Worm (Caenorhabditis elegans): Measurements from ENCODE around the gene F19B2.5.

DNA sequence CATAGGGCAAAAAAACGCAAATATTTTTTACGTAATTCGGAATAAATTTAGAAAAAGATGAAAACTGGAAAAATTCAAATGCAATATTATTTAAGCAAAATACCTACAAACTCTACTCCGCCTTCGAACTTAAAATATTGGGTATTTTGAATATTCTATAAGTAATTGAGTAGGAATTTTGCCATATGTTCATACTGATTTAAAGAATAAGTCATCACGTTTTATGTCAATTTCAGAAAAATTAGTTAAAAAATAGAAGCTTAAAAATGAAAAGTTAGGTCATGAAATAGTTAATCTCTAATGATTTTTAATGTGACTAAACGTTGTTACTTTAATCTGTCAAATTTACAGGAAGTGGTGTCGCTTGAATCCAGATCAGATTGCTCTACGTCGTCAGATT is 12.5 kb downstream of the F19B2.5 start, which contains the start of gene F19B2.7:
- TF ChIP-seq elt-2 (tag; optimal IDR thresholded peaks at IDR 0.05) (no peak), egl-27 (tag; optimal IDR thresholded peaks at IDR 0.05) (no peak), alr-1 (tag; optimal IDR thresholded peaks at IDR 0.05; ENCODE audit: borderline replicate concordance) (no peak), nhr-76 (tag; optimal IDR thresholded peaks at IDR 0.05) (no peak)
